Fruit fly (Drosophila melanogaster): ENCODE results near the gene waw.

- TF ChIP-seq CG8478 (optimal IDR thresholded peaks at IDR 0.05) (no peak), CTCF (optimal IDR thresholded peaks at IDR 0.05) (no peak)
These were observed 5.6 kb downstream of the waw start for dm6 chrX:21368410-21368918.

Data from S2 (cell line).